Fruit fly (Drosophila melanogaster): ENCODE data around the gene Octalpha2R.

Gene Octalpha2R

DNA sequence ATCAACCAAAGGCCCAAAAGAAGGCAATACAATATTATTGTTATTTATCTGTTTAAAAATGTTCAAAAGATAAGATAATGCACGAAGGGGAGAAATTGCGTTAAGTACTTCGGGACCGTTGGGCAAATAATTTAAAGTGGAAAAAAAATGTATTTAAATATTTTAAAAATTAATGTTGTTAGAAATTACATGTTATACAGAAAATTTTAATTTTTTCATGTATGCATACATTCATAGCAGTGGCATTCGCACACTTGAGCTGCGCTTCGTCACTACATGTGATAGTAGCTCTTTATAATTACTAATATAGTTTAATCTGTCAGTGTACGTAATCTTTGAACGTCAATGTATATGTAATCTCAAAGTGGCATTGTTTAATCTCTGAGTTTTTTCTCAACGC, 46.2 kb upstream of the Octalpha2R start (continued):
- TF ChIP-seq ftz-f1 (GFP tag; optimal IDR thresholded peaks at IDR 0.05) = no peak
- no peak for TF ChIP-seq dmrt99B (tag; optimal IDR thresholded peaks at IDR 0.05)
- no peak for TF ChIP-seq CG1603 (tag; optimal IDR thresholded peaks at IDR 0.05)
- peak; percentile 64 for TF ChIP-seq Aef1 (GFP tag; IDR thresholded peaks at IDR 0.05)
- TF ChIP-seq Rx (GFP tag; IDR thresholded peaks at IDR 0.05) = peak; percentile 55
- TF ChIP-seq gro (GFP tag; optimal IDR thresholded peaks at IDR 0.05) = no peak
- peak; percentile 20 for TF ChIP-seq ind (GFP tag; optimal IDR thresholded peaks at IDR 0.05)
- no peak for TF ChIP-seq CG33557 (GFP tag; optimal IDR thresholded peaks at IDR 0.05)
- no peak for TF ChIP-seq Nf-YB (GFP tag; optimal IDR thresholded peaks at IDR 0.05)
- peak; percentile 69; the same call in 2 of the 3 replicates for TF ChIP-seq row (GFP tag; IDR thresholded peaks at IDR 0.05)
- peak; percentile 40; the same call in 1 of the 2 replicates for TF ChIP-seq CG4404 (GFP tag; IDR thresholded peaks at IDR 0.05)
- no peak for TF ChIP-seq CG18476 (GFP tag; optimal IDR thresholded peaks at IDR 0.05)
- no peak for TF ChIP-seq nerfin-1 (tag; optimal IDR thresholded peaks at IDR 0.05)
- TF ChIP-seq crp (GFP tag; optimal IDR thresholded peaks at IDR 0.05) = no peak
- peak; percentile 46 for TF ChIP-seq CG3281 (GFP tag; optimal IDR thresholded peaks at IDR 0.05)
- no peak for TF ChIP-seq run (tag; optimal IDR thresholded peaks at IDR 0.05)
- TF ChIP-seq NC2β (GFP tag; optimal IDR thresholded peaks at IDR 0.05) = no peak
- TF ChIP-seq CG31388 (GFP tag; optimal IDR thresholded peaks at IDR 0.05) = no peak
- no peak for TF ChIP-seq CG8281 (tag; optimal IDR thresholded peaks at IDR 0.05)
- TF ChIP-seq CG11504 (tag; optimal IDR thresholded peaks at IDR 0.05) = peak; percentile 40
- no peak for TF ChIP-seq zfh2 (GFP tag; optimal IDR thresholded peaks at IDR 0.05)
- no peak for TF ChIP-seq Dad (GFP tag; optimal IDR thresholded peaks at IDR 0.05)
- TF ChIP-seq al (GFP tag; IDR thresholded peaks at IDR 0.05) = peak; percentile 74
- peak; percentile 16; the same call in 1 of the 2 replicates for TF ChIP-seq onecut (GFP tag; IDR thresholded peaks at IDR 0.05)
- peak; percentile 44; the same call in 1 of the 2 replicates for TF ChIP-seq MBD-R2 (GFP tag; IDR thresholded peaks at IDR 0.05)
- TF ChIP-seq knrl (GFP tag; IDR thresholded peaks at IDR 0.05; ENCODE audit: partially characterized antibody) = no peak
- TF ChIP-seq eve (GFP tag; optimal IDR thresholded peaks at IDR 0.05) = no peak
- peak; percentile 41 for TF ChIP-seq Deaf1 (tag; optimal IDR thresholded peaks at IDR 0.05)
- TF ChIP-seq pb (GFP tag; optimal IDR thresholded peaks at IDR 0.05) = no peak
- TF ChIP-seq CG2875 (GFP tag; optimal IDR thresholded peaks at IDR 0.05) = no peak
- TF ChIP-seq CG1792 (GFP tag; optimal IDR thresholded peaks at IDR 0.05) = no peak
- TF ChIP-seq Ssrp (tag; optimal IDR thresholded peaks at IDR 0.05) = no peak
- no peak for TF ChIP-seq Stat92E (GFP tag; optimal IDR thresholded peaks at IDR 0.05)
- TF ChIP-seq CG10431 (GFP tag; optimal IDR thresholded peaks at IDR 0.05) = no peak
- TF ChIP-seq CG1529 (GFP tag; optimal IDR thresholded peaks at IDR 0.05) = no peak
- TF ChIP-seq stwl (tag; optimal IDR thresholded peaks at IDR 0.05) = no peak
- TF ChIP-seq CG11696 (GFP tag; IDR thresholded peaks at IDR 0.05) = peak; percentile 52; the same call in 1 of the 2 replicates
- TF ChIP-seq tll (GFP tag; optimal IDR thresholded peaks at IDR 0.05) = no peak
- TF ChIP-seq CG7928 (GFP tag; optimal IDR thresholded peaks at IDR 0.05) = no peak
- TF ChIP-seq Hr39 (optimal IDR thresholded peaks at IDR 0.05) = no peak
- peak; percentile 97 for TF ChIP-seq Meics (GFP tag; optimal IDR thresholded peaks at IDR 0.05)
- TF ChIP-seq CG8359 (GFP tag; optimal IDR thresholded peaks at IDR 0.05; ENCODE audit: borderline replicate concordance) = no peak
- TF ChIP-seq tin (GFP tag; optimal IDR thresholded peaks at IDR 0.05) = no peak
- TF ChIP-seq mld (GFP tag; IDR thresholded peaks at IDR 0.05; ENCODE audit: partially characterized antibody) = no peak
- no peak for TF ChIP-seq CG2889 (GFP tag; IDR thresholded peaks at IDR 0.05)
- TF ChIP-seq pita (GFP tag; optimal IDR thresholded peaks at IDR 0.05) = no peak
- no peak for TF ChIP-seq maf-S (GFP tag; optimal IDR thresholded peaks at IDR 0.05)
- TF ChIP-seq Ets65A (GFP tag) = no peak
- no peak for TF ChIP-seq CG14710 (tag; optimal IDR thresholded peaks at IDR 0.05)
- TF ChIP-seq Eip74EF (GFP tag; optimal IDR thresholded peaks at IDR 0.05) = no peak
- TF ChIP-seq CG2202 (tag; optimal IDR thresholded peaks at IDR 0.05) = no peak

Data from whole organism, embryonic.